Worm (Caenorhabditis elegans) whole organism, midembryonic: ENCODE measurements around the gene K10H10.4.

ENCODE experiments used
- flt-1 ChIP-seq: fragments of 200-800 bp; sonication (Bioruptor generic); IDR thresholded peaks from 2 replicates; pipeline ENCODE4 v1.3.6; 2022; ENCODE audit warnings: missing genetic modification characterization, missing compliant biosample characterization
- ref-1 ChIP-seq: fragments of 200-800 bp; sonication (Bioruptor generic); conservative IDR thresholded peaks from 2 replicates; pipeline ENCODE4 v1.3.6; 2022; ENCODE audit warnings: missing genetic modification reagents, missing genetic modification characterization, missing compliant biosample characterization
- tab-1 ChIP-seq: fragments of 200-800 bp; sonication (Bioruptor generic); IDR thresholded peaks from 2 replicates; pipeline ENCODE4 v1.3.6; 2022; ENCODE audit warnings: missing genetic modification characterization, missing compliant biosample characterization
- ztf-29 ChIP-seq: fragments of 200-800 bp; sonication (Bioruptor generic); IDR thresholded peaks from 2 replicates; pipeline ENCODE4 v1.3.6; 2022; ENCODE audit warnings: missing genetic modification reagents, missing genetic modification characterization, missing compliant biosample characterization

DNA sequence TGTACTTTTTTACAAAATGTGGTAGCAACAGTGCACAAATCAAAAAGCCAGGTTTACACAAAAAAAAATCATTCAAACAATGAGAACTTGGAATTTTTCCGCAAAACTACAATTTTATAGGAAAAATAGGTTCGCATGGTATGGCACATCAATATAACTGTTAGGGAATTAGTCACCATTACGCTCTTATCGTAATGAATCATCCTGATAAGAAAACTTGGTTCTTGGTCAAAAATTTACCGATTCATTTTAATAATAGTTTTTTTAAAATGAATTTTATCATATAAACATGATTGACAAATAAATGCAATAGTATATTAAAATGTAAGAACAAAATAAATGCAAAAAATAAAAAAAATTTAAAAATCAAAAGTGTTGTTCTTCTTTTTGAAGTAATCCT lies 40.3 kb downstream of the K10H10.4 start:
- no peak for TF ChIP-seq ztf-29 (GFP tag; lab: Robert Waterston, UW)
- TF ChIP-seq tab-1 (GFP tag; lab: Robert Waterston, UW): no peak
- TF ChIP-seq flt-1 (GFP tag; lab: Robert Waterston, UW): no peak
- TF ChIP-seq ref-1 (GFP tag; lab: Robert Waterston, UW): no peak
